Worm (Caenorhabditis elegans): ENCODE results near the gene ifa-1.

DNA sequence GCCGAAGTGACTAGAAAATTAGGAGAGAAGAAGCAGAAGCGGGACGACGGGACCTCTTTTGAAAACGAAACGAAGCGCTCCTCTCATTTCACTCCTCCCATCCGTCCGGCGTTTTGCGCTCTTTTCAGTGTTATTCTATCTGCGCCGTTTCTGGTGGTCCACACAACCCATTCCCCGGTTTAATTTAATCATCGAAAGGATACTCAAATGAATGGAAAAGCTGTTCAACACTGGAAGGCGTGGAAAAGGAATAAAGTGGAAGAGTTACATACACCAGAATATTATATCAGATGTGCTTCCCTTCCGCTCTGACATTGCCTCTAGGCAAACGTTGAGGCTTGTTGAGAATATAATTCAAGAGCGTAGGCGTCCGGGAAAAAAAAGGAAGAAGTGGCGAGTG lies 25.9 kb upstream of the ifa-1 start:
- no peak for TF ChIP-seq him-1 (tag; optimal IDR thresholded peaks at IDR 0.05)
- no peak for TF ChIP-seq dao-5 (tag; optimal IDR thresholded peaks at IDR 0.05)
- TF ChIP-seq W03F9.2 (tag; optimal IDR thresholded peaks at IDR 0.05): no peak

Measured in whole organism, L4/young adult.